Fruit fly (Drosophila melanogaster): ENCODE measurements around the gene CG8838.

CG8838 gene

dm6 chr2L:3354642-3355380, 2.6 kb upstream of the CG8838 start, which contains the start of gene E23 (continued):
- peak; percentile 99 for TF ChIP-seq Xrp1 (GFP tag; IDR thresholded peaks at IDR 0.05)
- peak; percentile 97 for TF ChIP-seq Bteb2 (GFP tag; optimal IDR thresholded peaks at IDR 0.05)
- TF ChIP-seq vnd (GFP tag; IDR thresholded peaks at IDR 0.05; ENCODE audit: partially characterized antibody) = no peak
- peak; percentile 98 for TF ChIP-seq Med (GFP tag)
- TF ChIP-seq H15 (GFP tag; IDR thresholded peaks at IDR 0.05) = peak; percentile 98
- TF ChIP-seq crc (GFP tag; optimal IDR thresholded peaks at IDR 0.05) = peak; percentile 82
- peak; percentile 99 for TF ChIP-seq CG30403 (GFP tag; optimal IDR thresholded peaks at IDR 0.05)
- peak; percentile 96 for TF ChIP-seq pho (GFP tag; optimal IDR thresholded peaks at IDR 0.05)
- peak; percentile 98 for TF ChIP-seq CG10654 (GFP tag; optimal IDR thresholded peaks at IDR 0.05)
- TF ChIP-seq CG7372 (GFP tag; IDR thresholded peaks at IDR 0.05) = peak; percentile 98
- peak; percentile 95 for TF ChIP-seq CG10959 (GFP tag; IDR thresholded peaks at IDR 0.05)
- peak; percentile 96 for TF ChIP-seq CG3065 (GFP tag; optimal IDR thresholded peaks at IDR 0.05)
- TF ChIP-seq cg (GFP tag; optimal IDR thresholded peaks at IDR 0.05) = peak; percentile 31
- TF ChIP-seq CG34224 (GFP tag; IDR thresholded peaks at IDR 0.05; ENCODE audit: partially characterized antibody) = peak; percentile 52; the same call in 2 of the 3 replicates
- peak; percentile 92 for TF ChIP-seq crol (GFP tag; IDR thresholded peaks at IDR 0.05)
- peak; percentile 97 for TF ChIP-seq CG5245 (GFP tag; optimal IDR thresholded peaks at IDR 0.05)
- TF ChIP-seq Drgx (GFP tag; IDR thresholded peaks at IDR 0.05) = peak; percentile 98
- TF ChIP-seq CG33213 (GFP tag; optimal IDR thresholded peaks at IDR 0.05) = peak; percentile 91
- peak; percentile 93 for TF ChIP-seq CG4707 (GFP tag; optimal IDR thresholded peaks at IDR 0.05)
- peak; percentile 97 for TF ChIP-seq CG8290 (GFP tag; optimal IDR thresholded peaks at IDR 0.05)
- TF ChIP-seq CG8290 (tag; optimal IDR thresholded peaks at IDR 0.05) = peak; percentile 93 to 94
- peak; percentile 99 for TF ChIP-seq CG7839 (tag; optimal IDR thresholded peaks at IDR 0.05)
- TF ChIP-seq CG1832 (GFP tag; optimal IDR thresholded peaks at IDR 0.05) = no peak
- TF ChIP-seq CG6683 (GFP tag; optimal IDR thresholded peaks at IDR 0.05) = peak; percentile 97
- no peak for TF ChIP-seq h (optimal IDR thresholded peaks at IDR 0.05)
- TF ChIP-seq Fer1 (GFP tag; optimal IDR thresholded peaks at IDR 0.05) = peak; percentile 99
- peak; percentile 97 for TF ChIP-seq Fer3 (tag; optimal IDR thresholded peaks at IDR 0.05)
- peak; percentile 97 for TF ChIP-seq danr (GFP tag; IDR thresholded peaks at IDR 0.05)
- peak; percentile 86 for TF ChIP-seq eyg (GFP tag; optimal IDR thresholded peaks at IDR 0.05)
- peak; percentile 84 for TF ChIP-seq pb (GFP tag; optimal IDR thresholded peaks at IDR 0.05)
- TF ChIP-seq CG11695 (GFP tag; IDR thresholded peaks at IDR 0.05) = peak; percentile 99
- peak; percentile 97 for TF ChIP-seq Jarid2 (GFP tag; optimal IDR thresholded peaks at IDR 0.05)
- TF ChIP-seq Side (GFP tag; optimal IDR thresholded peaks at IDR 0.05) = peak; percentile 92
- TF ChIP-seq CG4282 (GFP tag; optimal IDR thresholded peaks at IDR 0.05) = peak; percentile 81
- peak; percentile 98 for TF ChIP-seq CG4328 (GFP tag; optimal IDR thresholded peaks at IDR 0.05)
- TF ChIP-seq CG13424 (tag; optimal IDR thresholded peaks at IDR 0.05) = peak; percentile 99
- peak; percentile 93 for TF ChIP-seq jumu (GFP tag; optimal IDR thresholded peaks at IDR 0.05)
- TF ChIP-seq Hr3 (GFP tag; optimal IDR thresholded peaks at IDR 0.05) = peak; percentile 99
- TF ChIP-seq ato (GFP tag; IDR thresholded peaks at IDR 0.05; ENCODE audit: partially characterized antibody) = peak; percentile 61; the same call in 1 of the 2 replicates
- peak; percentile 74; the same call in 1 of the 2 replicates for TF ChIP-seq Dip2 (GFP tag; IDR thresholded peaks at IDR 0.05)
- TF ChIP-seq pzg (GFP tag; optimal IDR thresholded peaks at IDR 0.05) = peak; percentile 13
- peak; percentile 91 for TF ChIP-seq CG11560 (tag; IDR thresholded peaks at IDR 0.05)
- TF ChIP-seq CG7556 (GFP tag; optimal IDR thresholded peaks at IDR 0.05) = peak; percentile 100
- peak; percentile 90 for TF ChIP-seq Deaf1 (tag; optimal IDR thresholded peaks at IDR 0.05)
- 0 out of 3 replicates have a peak, but pooled peaks have one; percentile 34 for TF ChIP-seq CG14860 (GFP tag; IDR thresholded peaks at IDR 0.05; ENCODE audit: partially characterized antibody)
- peak; percentile 97 for TF ChIP-seq Lhr (GFP tag; optimal IDR thresholded peaks at IDR 0.05)
- TF ChIP-seq NC2α (GFP tag; optimal IDR thresholded peaks at IDR 0.05) = peak; percentile 85
- peak; percentile 97 for TF ChIP-seq YL-1 (GFP tag; optimal IDR thresholded peaks at IDR 0.05)
- TF ChIP-seq CG14014 (GFP tag; IDR thresholded peaks at IDR 0.05) = peak; percentile 98
- peak; percentile 99 for TF ChIP-seq HHEX (GFP tag; optimal IDR thresholded peaks at IDR 0.05)

All from whole organism, embryonic.